Worm (Caenorhabditis elegans): ENCODE data around the gene cyp-13A6.

The cyp-13A6 gene

ce11 chrII:9773892-9774581, 28.6 kb downstream of the cyp-13A6 start, which contains the start of gene ZK1321.4:
TSS of gene ZK1321.4 (minus strand) at chrII:9773942.
- TF ChIP-seq ces-1 (GFP tag; optimal IDR thresholded peaks at IDR 0.05), result no peak
- TF ChIP-seq unc-39 (tag; optimal IDR thresholded peaks at IDR 0.05), result no peak
- TF ChIP-seq M03D4.4 (tag; optimal IDR thresholded peaks at IDR 0.05), result no peak
- TF ChIP-seq blmp-1 (tag; optimal IDR thresholded peaks at IDR 0.05), result no peak
- TF ChIP-seq hlh-1 (tag; optimal IDR thresholded peaks at IDR 0.05), result peak; percentile 19
- TF ChIP-seq mep-1 (tag; optimal IDR thresholded peaks at IDR 0.05), result no peak
- no peak for TF ChIP-seq nhr-12 (tag; optimal IDR thresholded peaks at IDR 0.05)

DNA sequence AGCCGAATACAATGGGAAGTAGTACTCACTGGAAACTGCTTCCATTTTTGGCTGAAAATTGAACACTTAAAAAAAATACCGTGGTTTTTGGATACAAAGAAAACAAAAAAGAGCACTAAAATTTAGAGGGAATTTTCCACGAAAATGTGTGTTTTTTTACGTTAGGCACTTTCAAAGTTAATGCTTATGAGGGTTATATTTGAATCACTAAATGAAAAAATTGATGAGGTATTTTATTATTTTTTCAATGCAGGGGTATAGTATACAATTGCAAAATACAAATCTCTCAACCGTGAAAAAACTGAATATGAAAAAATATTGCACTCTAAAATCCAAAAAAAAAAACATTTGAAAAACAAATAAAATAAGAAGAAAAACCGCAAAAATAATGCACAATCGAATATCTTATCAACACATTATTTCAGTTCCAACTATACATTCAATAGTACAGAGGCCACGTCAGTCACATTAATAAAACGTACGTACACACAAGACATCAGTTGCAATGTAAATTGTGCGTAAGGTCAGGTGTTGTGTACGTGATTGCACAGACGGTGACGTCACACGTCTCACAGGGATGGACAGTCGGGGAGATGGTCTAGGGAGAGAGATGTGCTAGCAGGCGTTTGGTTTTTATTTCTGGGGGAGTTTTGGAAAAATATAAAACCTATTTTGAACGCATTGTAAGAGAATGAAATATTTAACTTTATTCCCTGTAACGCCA, 32.7 kb downstream of the cyp-13A6 start, which contains the start of gene aqp-10:
Gene aqp-10 (minus strand): TSS at position 51 of the 724 bp plus-strand sequence.
- no peak for TF ChIP-seq mab-5 (tag; optimal IDR thresholded peaks at IDR 0.05)
- peak; percentile 20 for TF ChIP-seq lsy-2 (tag; optimal IDR thresholded peaks at IDR 0.05)
- peak; percentile 32 for TF ChIP-seq pha-4 (tag; optimal IDR thresholded peaks at IDR 0.05)
- no peak for TF ChIP-seq tbx-8 (GFP tag; optimal IDR thresholded peaks at IDR 0.05)
- TF ChIP-seq nhr-237 (tag; optimal IDR thresholded peaks at IDR 0.05), result no peak
- no peak for TF ChIP-seq nhr-76 (tag; optimal IDR thresholded peaks at IDR 0.05)
- TF ChIP-seq elt-1 (tag; optimal IDR thresholded peaks at IDR 0.05; ENCODE audit: borderline replicate concordance, insufficient read depth), result no peak

DNA sequence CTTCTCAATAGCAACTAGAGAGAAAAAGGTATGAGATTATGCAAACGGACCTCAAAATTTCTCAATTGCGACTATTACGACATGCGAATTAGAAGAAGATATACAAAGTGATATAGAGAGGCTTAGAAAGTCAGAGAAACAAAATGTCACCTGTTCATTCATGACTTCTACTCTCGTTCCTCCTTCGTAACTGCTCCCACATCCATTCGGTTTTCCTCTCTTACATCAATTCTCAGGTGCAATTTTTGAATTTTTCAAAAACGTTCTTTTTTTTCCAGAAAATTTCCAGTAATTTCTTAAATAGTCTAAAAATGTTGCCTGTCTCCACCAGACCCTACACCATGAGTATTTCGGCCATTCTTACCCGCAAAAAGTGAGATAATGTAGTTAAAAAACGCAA, 37.9 kb downstream of the cyp-13A6 start:
- TF ChIP-seq unc-62 (GFP tag; optimal IDR thresholded peaks at IDR 0.05) (no peak), hlh-1 (tag; optimal IDR thresholded peaks at IDR 0.05) (peak; percentile 69), unc-120 (tag; optimal IDR thresholded peaks at IDR 0.05; ENCODE audit: poor library complexity, severe bottlenecking) (peak; percentile 38), flh-1 (GFP tag; optimal IDR thresholded peaks at IDR 0.05) (no peak), sptf-1 (tag; optimal IDR thresholded peaks at IDR 0.05) (no peak), ceh-39 (tag; optimal IDR thresholded peaks at IDR 0.05) (no peak), lin-13 (tag; optimal IDR thresholded peaks at IDR 0.05) (no peak), tbx-8 (GFP tag; optimal IDR thresholded peaks at IDR 0.05) (no peak)

DNA sequence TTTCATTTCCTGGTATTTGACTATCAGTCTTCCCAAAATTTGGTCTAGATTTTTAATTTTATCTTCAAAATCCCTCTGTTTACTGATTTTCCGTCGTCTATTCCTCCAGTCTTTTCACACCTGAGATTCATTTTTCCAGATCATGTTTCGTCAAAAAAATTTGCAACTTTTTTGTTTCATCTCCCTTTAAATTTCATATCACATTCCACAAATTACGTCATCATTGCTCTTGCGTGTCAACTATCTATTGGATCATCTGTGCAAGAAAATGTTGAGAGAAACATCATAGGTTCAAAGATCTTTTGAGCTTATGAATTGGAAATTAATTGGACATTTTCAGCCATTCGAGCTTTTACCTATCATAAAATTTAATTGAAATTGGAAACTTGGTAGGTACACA, 43.2 kb downstream of the cyp-13A6 start:
- TF ChIP-seq M03D4.4 (tag; optimal IDR thresholded peaks at IDR 0.05) (no peak), zip-8 (tag; optimal IDR thresholded peaks at IDR 0.05) (peak; percentile 56)

DNA sequence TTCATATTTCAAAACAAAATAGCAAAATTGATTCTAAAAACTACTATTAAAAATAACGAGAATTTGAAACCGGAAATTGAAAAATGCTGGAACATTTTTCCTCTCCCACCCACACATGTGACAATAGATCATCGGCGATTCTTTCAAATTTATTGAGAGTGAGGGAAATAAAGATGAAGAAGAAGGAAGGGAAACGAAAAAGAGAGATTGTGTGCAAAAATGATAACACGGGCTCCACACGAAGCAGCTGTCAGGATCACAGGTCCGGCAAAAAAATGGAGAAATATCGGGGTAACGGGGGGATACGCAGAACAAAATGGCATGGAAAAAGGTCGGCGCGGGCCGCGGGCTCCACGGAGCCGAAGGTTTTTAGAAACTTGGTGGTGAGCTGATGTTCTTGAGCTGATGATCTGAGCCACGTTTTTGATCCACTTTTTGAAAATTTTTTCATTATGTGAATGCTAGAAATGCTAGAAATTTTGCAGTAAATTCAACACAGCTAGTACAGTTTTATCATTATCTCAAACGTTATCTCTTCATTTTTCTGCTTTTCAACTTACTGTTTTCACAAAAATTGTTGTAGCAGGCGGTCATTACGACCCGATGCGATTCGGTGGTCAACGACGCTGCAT, 44.9 kb downstream of the cyp-13A6 start, which contains the start of gene shk-1:
Gene shk-1 (plus strand): TSS at position 582 of the 632 bp plus-strand sequence.
- TF ChIP-seq ces-1 (GFP tag; optimal IDR thresholded peaks at IDR 0.05), result no peak
- peak; percentile 55 for TF ChIP-seq unc-120 (tag; optimal IDR thresholded peaks at IDR 0.05; ENCODE audit: poor library complexity, severe bottlenecking)
- TF ChIP-seq hlh-1 (tag; optimal IDR thresholded peaks at IDR 0.05), result peak; percentile 86
- no peak for TF ChIP-seq zip-8 (tag; optimal IDR thresholded peaks at IDR 0.05)
- no peak for TF ChIP-seq sem-2 (GFP tag; optimal IDR thresholded peaks at IDR 0.05)
- no peak for TF ChIP-seq mab-5 (tag; optimal IDR thresholded peaks at IDR 0.05)
- TF ChIP-seq nhr-2 (tag; optimal IDR thresholded peaks at IDR 0.05), result no peak
- TF ChIP-seq M03D4.4 (tag; optimal IDR thresholded peaks at IDR 0.05), result no peak

DNA sequence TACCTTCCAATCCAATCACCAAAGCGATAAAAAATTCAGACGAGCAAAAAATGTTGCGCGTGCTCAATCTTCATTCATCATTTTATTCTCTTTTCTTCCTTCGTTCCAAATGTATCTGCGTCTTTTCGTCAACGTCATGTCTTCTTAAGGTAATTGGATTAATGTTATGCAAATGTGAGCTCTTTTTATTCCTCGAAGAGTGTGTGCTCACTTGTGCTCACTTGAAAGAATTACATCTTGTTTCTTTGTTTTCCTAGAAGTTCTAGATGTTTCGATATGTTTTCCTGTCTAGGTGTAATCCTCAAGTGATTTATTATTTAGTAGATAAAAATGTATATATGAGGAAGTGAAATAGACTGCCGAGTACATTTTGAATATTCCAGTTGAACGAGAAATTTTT, 47.2 kb downstream of the cyp-13A6 start:
- TF ChIP-seq ces-1 (GFP tag; optimal IDR thresholded peaks at IDR 0.05) (peak; percentile 81), ztf-11 (tag; optimal IDR thresholded peaks at IDR 0.05) (no peak)

DNA sequence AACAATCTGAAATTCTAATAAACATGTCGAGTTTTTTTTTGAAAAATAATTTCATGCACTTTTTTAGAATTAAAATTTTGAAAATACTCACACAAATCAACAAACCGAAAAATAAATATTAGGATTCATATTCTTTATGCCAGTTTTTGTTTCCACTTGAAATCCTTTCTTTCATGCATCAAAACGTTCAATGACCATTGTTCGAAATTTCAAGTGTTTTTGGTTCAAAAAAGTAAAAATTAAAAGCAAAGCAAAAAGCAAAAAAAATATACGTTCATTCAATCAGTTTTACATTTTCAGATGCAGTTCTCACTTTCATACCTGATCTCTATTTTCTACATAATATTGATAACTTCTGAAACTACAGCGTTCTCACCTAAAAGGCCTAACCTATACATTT, 48.9 kb downstream of the cyp-13A6 start, which contains the start of gene ZK1321.1:
Gene ZK1321.1 (plus strand): TSS at position 301 of the 400 bp plus-strand sequence.
- TF ChIP-seq cnd-1 (tag; optimal IDR thresholded peaks at IDR 0.05), result no peak
